Worm (Caenorhabditis elegans): ENCODE results near the gene lex-1.

lex-1 gene

ce11 chrIV:12109743-12110142, 30.5 kb downstream of the lex-1 start:
- no peak for TF ChIP-seq crh-2 (tag; optimal IDR thresholded peaks at IDR 0.05)
- TF ChIP-seq ceh-16 (tag; optimal IDR thresholded peaks at IDR 0.05) = no peak
- no peak for TF ChIP-seq sem-4 (tag; optimal IDR thresholded peaks at IDR 0.05)
- no peak for TF ChIP-seq snpc-4 (tag; optimal IDR thresholded peaks at IDR 0.05)
- no peak for TF ChIP-seq Y55F3AM.14 (GFP tag; optimal IDR thresholded peaks at IDR 0.05)
- no peak for TF ChIP-seq elt-1 (tag; optimal IDR thresholded peaks at IDR 0.05)
- TF ChIP-seq F13H6.1 (tag; optimal IDR thresholded peaks at IDR 0.05) = no peak
- TF ChIP-seq nhr-77 (tag; optimal IDR thresholded peaks at IDR 0.05) = no peak
- no peak for TF ChIP-seq nhr-11 (tag; optimal IDR thresholded peaks at IDR 0.05)
- no peak for TF ChIP-seq lsy-2 (tag; optimal IDR thresholded peaks at IDR 0.05)
- TF ChIP-seq nhr-237 (tag; optimal IDR thresholded peaks at IDR 0.05) = no peak
- no peak for TF ChIP-seq nhr-23 (tag; optimal IDR thresholded peaks at IDR 0.05)
- no peak for TF ChIP-seq unc-39 (tag; optimal IDR thresholded peaks at IDR 0.05)
- TF ChIP-seq lin-13 (GFP tag; optimal IDR thresholded peaks at IDR 0.05) = no peak
- TF ChIP-seq mbf-1 (tag; optimal IDR thresholded peaks at IDR 0.05) = no peak
- no peak for TF ChIP-seq nhr-25 (tag; optimal IDR thresholded peaks at IDR 0.05)

ce11 chrIV:12110339-12110738, 31.1 kb downstream of the lex-1 start, which contains the start of gene col-129:
Gene col-129 (minus strand): TSS chrIV:12110439.
- TF ChIP-seq aly-2 (tag; optimal IDR thresholded peaks at IDR 0.05) (no peak), ceh-16 (tag; optimal IDR thresholded peaks at IDR 0.05) (no peak), R02D3.7 (tag; optimal IDR thresholded peaks at IDR 0.05) (no peak), ztf-4 (tag; optimal IDR thresholded peaks at IDR 0.05) (no peak), peb-1 (tag; optimal IDR thresholded peaks at IDR 0.05) (no peak), skn-1 (tag; optimal IDR thresholded peaks at IDR 0.05) (no peak)

DNA sequence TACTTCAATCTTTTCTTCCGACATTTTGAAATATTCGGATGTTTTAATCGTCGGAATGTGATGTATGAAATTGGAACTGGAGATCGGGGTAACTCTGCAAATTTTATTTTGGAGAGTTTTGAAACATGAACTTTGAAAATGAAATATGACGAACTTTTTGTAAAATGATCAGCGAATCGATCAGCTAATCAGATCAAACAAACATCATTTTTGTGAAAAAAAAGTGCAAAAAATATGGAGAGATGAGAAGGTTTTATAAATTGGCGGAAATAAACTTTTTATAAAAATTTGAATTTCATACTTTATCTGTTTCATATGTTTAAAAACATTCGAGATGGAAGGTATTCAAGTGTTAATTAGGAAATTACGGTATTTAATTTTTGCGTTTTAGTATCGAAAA, 32.2 kb downstream of the lex-1 start, which contains the start of gene dlc-2:
Gene dlc-2 (minus strand): TSS at position 101 of the 400 bp plus-strand sequence.
- TF ChIP-seq peb-1 (tag; optimal IDR thresholded peaks at IDR 0.05) (no peak), nhr-12 (tag; optimal IDR thresholded peaks at IDR 0.05) (no peak), nhr-11 (tag; optimal IDR thresholded peaks at IDR 0.05) (no peak), ama-1 (optimal IDR thresholded peaks at IDR 0.05) (no peak), lin-13 (GFP tag; optimal IDR thresholded peaks at IDR 0.05) (no peak), nhr-6 (tag; optimal IDR thresholded peaks at IDR 0.05) (no peak), fos-1 (tag; optimal IDR thresholded peaks at IDR 0.05) (no peak), nhr-129 (tag; optimal IDR thresholded peaks at IDR 0.05) (no peak), sma-9 (GFP tag; optimal IDR thresholded peaks at IDR 0.05) (no peak), sma-9 (tag; optimal IDR thresholded peaks at IDR 0.05) (no peak), mdl-1 (tag; optimal IDR thresholded peaks at IDR 0.05) (no peak), snpc-4 (tag; optimal IDR thresholded peaks at IDR 0.05) (no peak)

DNA sequence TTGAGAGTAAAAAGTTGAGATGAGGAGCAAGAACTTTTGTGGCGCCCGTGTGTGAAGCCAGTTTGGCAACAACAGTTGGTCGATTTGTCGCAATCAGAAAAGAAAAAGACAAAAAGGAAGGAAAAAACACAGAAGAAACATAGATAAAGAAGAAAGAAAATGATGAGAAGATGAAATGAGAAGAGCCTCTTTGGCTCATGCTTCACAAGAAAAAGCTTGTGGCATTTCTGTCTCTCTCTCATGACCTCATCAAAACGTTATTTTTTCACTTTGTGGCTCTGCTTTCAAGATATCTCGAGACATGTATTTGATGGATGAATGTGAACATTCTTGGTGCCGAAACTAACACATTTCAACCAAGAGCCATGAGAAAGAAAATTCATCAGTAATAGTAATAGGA, 33.8 kb downstream of the lex-1 start:
- TF ChIP-seq F13H6.1 (tag; optimal IDR thresholded peaks at IDR 0.05) (peak; percentile 63), C34F6.9 (tag; optimal IDR thresholded peaks at IDR 0.05) (peak; percentile 35), Y55F3AM.14 (GFP tag; optimal IDR thresholded peaks at IDR 0.05) (no peak), lsy-2 (tag; optimal IDR thresholded peaks at IDR 0.05) (peak in 1 of 2 experiments; percentile 23), nhr-129 (tag; optimal IDR thresholded peaks at IDR 0.05) (peak; percentile 94)

DNA sequence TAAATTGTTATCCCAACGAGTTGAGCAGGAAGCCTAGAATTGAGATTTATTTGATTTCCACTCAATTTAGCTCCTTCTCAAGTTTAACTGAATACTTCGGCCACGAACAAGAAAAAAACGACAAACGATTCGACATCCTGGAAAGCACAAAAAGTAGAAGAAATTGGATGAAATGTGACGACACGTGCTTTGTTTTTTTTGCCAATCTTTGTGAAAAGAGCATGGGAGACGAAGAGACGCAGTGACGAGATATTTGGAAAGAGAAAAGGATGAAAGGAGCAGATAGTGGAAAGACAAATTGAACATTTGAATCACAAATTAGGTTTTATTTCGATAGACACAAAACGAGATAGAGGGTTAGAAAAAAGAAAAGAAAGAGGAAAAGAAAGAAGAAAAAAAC, 35.2 kb downstream of the lex-1 start:
- TF ChIP-seq lsy-2 (tag; optimal IDR thresholded peaks at IDR 0.05) (peak in 1 of 2 experiments; percentile 14), aly-2 (tag; optimal IDR thresholded peaks at IDR 0.05) (no peak), mdl-1 (tag; optimal IDR thresholded peaks at IDR 0.05) (peak in 1 of 2 experiments; percentile 23), peb-1 (tag; optimal IDR thresholded peaks at IDR 0.05) (no peak), lin-39 (tag; optimal IDR thresholded peaks at IDR 0.05) (no peak), sma-9 (GFP tag; optimal IDR thresholded peaks at IDR 0.05) (no peak), sma-9 (tag; optimal IDR thresholded peaks at IDR 0.05) (no peak), mbf-1 (tag; optimal IDR thresholded peaks at IDR 0.05) (no peak), ceh-82 (tag; optimal IDR thresholded peaks at IDR 0.05) (no peak), snpc-4 (tag; optimal IDR thresholded peaks at IDR 0.05) (no peak), nhr-10 (tag; optimal IDR thresholded peaks at IDR 0.05) (no peak), alr-1 (tag; optimal IDR thresholded peaks at IDR 0.05) (no peak), sem-4 (tag; optimal IDR thresholded peaks at IDR 0.05) (peak; percentile 60), nhr-77 (tag; optimal IDR thresholded peaks at IDR 0.05) (no peak), C34F6.9 (tag; optimal IDR thresholded peaks at IDR 0.05) (peak; percentile 39), unc-39 (tag; optimal IDR thresholded peaks at IDR 0.05) (no peak), sma-3 (GFP tag; optimal IDR thresholded peaks at IDR 0.05) (no peak), ztf-1 (GFP tag; conservative IDR thresholded peaks at IDR 0.05) (no peak), dmd-4 (tag; optimal IDR thresholded peaks at IDR 0.05) (no peak), nhr-23 (tag; optimal IDR thresholded peaks at IDR 0.05) (no peak), ama-1 (optimal IDR thresholded peaks at IDR 0.05) (no peak), elt-3 (tag; optimal IDR thresholded peaks at IDR 0.05) (no peak), zag-1 (tag; optimal IDR thresholded peaks at IDR 0.05) (no peak), skn-1 (tag; optimal IDR thresholded peaks at IDR 0.05) (no peak), ZK546.5 (tag; optimal IDR thresholded peaks at IDR 0.05) (no peak), unc-62 (GFP tag; optimal IDR thresholded peaks at IDR 0.05) (no peak), nhr-129 (tag; optimal IDR thresholded peaks at IDR 0.05) (peak; percentile 82), elt-1 (tag; optimal IDR thresholded peaks at IDR 0.05) (no peak), nhr-25 (tag; optimal IDR thresholded peaks at IDR 0.05) (no peak), lin-11 (tag; optimal IDR thresholded peaks at IDR 0.05) (no peak), blmp-1 (tag; optimal IDR thresholded peaks at IDR 0.05; ENCODE audit: insufficient read depth) (no peak), gmeb-1 (tag; optimal IDR thresholded peaks at IDR 0.05) (no peak), ztf-4 (tag; optimal IDR thresholded peaks at IDR 0.05) (no peak)

Data from whole organism, L2 larva.